Worm (Caenorhabditis elegans): ENCODE measurements around the gene M70.5.
"Not testable (repeated sequence)": the region's sequence is repeated elsewhere in the genome, so short reads cannot be mapped to it uniquely, and the experiment has no call there.

Gene M70.5

DNA sequence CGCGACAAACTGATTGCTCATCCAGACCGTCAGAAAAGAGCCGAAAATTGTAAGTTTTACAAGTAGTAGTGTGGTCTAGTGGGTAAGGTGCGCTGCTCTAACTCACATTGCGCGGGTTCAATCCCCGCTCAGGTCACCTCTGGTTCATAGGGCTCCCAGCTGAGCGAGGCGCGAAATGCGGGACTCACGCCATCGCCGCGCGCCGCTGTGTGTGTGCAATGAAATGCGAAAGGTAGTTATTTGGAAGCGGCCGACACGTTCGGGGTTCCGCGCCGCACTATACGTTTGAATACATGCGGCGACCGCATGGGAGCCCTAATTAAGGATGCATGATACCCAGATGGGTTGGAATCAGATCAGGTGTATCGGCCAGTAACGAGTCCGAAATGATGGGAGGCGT lies 29.3 kb downstream of the M70.5 start:
- TF ChIP-seq npax-4 (tag; optimal IDR thresholded peaks at IDR 0.05) = no peak
- no peak for TF ChIP-seq hlh-6 (tag; optimal IDR thresholded peaks at IDR 0.05)
- TF ChIP-seq hlh-8 (tag; optimal IDR thresholded peaks at IDR 0.05) = no peak
- no peak for TF ChIP-seq che-1 (tag; optimal IDR thresholded peaks at IDR 0.05)
- TF ChIP-seq ceh-45 (GFP tag; IDR thresholded peaks at IDR 0.05) = no peak
- TF ChIP-seq fkh-6 (tag; optimal IDR thresholded peaks at IDR 0.05) = no peak
- no peak for TF ChIP-seq ama-1 (optimal IDR thresholded peaks at IDR 0.05)
- no peak for TF ChIP-seq nhr-232 (tag; optimal IDR thresholded peaks at IDR 0.05)
- no peak for TF ChIP-seq hlh-30 (tag; optimal IDR thresholded peaks at IDR 0.05; ENCODE audit: insufficient read depth)
- TF ChIP-seq pag-3 (tag; optimal IDR thresholded peaks at IDR 0.05; ENCODE audit: borderline replicate concordance) = no peak
- no peak for TF ChIP-seq ceh-34 (tag; optimal IDR thresholded peaks at IDR 0.05)
- no peak for TF ChIP-seq ceh-6 (GFP tag; optimal IDR thresholded peaks at IDR 0.05)
- TF ChIP-seq ceh-2 (tag; optimal IDR thresholded peaks at IDR 0.05) = no peak
- no peak for TF ChIP-seq ceh-24 (tag; optimal IDR thresholded peaks at IDR 0.05)
- TF ChIP-seq ets-4 (tag; optimal IDR thresholded peaks at IDR 0.05) = no peak

DNA sequence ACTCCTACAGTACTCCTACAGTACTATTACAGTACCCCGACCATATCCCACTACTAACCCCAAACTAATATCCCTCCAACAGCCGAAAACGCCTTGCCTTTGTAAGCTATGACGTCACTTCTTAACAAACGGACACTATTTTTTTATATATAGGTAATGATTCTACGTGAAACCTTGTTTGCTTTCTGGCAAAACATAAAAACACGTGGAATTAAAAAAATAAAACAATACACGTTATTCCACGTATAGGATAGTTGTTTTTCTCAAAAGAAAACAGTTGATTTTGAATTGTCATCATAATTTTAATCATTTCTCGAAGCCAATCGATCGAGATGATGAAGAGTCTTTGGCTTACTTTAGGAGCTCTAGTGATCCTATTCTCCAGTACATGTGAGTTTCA lies 29.9 kb downstream of the M70.5 start, which contains the start of gene M70.1:
TSS of gene M70.1 (plus strand) at position 301 of the 400 bp plus-strand sequence.
- not testable (repeated sequence) for TF ChIP-seq ceh-18, hlh-15, ceh-30 (tag; optimal IDR thresholded peaks at IDR 0.05)

DNA sequence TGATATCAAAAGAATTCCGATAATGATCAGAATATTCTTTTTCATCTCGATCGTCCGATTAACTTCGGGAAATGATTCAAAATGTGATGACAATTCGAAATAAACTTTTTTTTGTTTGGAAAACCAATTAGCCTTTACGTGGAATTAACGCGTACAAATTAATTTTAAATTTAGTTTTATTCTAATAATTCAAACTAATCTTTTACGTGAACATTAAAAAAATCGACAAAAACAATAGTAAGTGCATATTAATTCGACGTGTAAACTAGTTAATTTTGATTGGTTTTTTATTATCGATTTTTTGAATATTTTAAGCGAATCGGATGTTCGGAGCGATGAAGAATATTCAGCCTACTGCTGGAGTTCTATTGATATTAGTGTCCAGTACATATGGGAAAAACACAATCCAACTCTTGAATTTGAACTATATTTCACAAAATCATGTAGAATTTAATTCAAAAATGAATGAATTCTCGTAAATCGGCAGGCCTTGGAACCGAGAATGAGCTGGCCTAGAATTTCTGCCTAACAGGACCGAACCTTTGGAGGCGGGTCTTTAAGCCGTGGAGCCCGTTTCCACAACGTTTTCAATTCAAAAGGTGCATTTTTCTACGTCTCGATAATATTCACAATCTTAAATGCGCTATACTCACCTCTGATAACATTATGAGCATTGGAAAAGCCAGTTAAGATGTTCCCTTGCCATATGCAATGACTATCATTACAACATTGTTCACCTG lies 32.9 kb downstream of the M70.5 start, which contains the start of the genes M70.3 and M70.2:
TSS of gene M70.3 (minus strand) at position 101 of the 740 bp plus-strand sequence.
TSS of gene M70.2 (plus strand) at position 690 of the 740 bp plus-strand sequence.
- TF ChIP-seq pax-1 (tag; optimal IDR thresholded peaks at IDR 0.05) = no peak
- no peak for TF ChIP-seq unc-86 (tag; optimal IDR thresholded peaks at IDR 0.05)
- no peak for TF ChIP-seq odd-2 (tag; optimal IDR thresholded peaks at IDR 0.05)
- no peak for TF ChIP-seq hlh-30 (tag; optimal IDR thresholded peaks at IDR 0.05; ENCODE audit: insufficient read depth)
- no peak for TF ChIP-seq ceh-48 (tag; optimal IDR thresholded peaks at IDR 0.05)
- no peak for TF ChIP-seq eyg-1 (tag; optimal IDR thresholded peaks at IDR 0.05)
- TF ChIP-seq ama-1 (optimal IDR thresholded peaks at IDR 0.05) = no peak
- TF ChIP-seq nfya-1 (tag; optimal IDR thresholded peaks at IDR 0.05) = no peak
- no peak for TF ChIP-seq madf-2 (tag; optimal IDR thresholded peaks at IDR 0.05)
- no peak for TF ChIP-seq C08G9.2 (tag; optimal IDR thresholded peaks at IDR 0.05)
- no peak for TF ChIP-seq gmeb-2 (tag; optimal IDR thresholded peaks at IDR 0.05)
- no peak for TF ChIP-seq ztf-16 (tag; optimal IDR thresholded peaks at IDR 0.05)
- TF ChIP-seq dve-1 (tag; optimal IDR thresholded peaks at IDR 0.05) = no peak
- TF ChIP-seq pag-3 (tag; optimal IDR thresholded peaks at IDR 0.05; ENCODE audit: borderline replicate concordance) = no peak
- no peak for TF ChIP-seq zip-5 (tag; optimal IDR thresholded peaks at IDR 0.05)
- TF ChIP-seq npax-4 (tag; optimal IDR thresholded peaks at IDR 0.05) = no peak
- TF ChIP-seq fkh-10 (GFP tag; optimal IDR thresholded peaks at IDR 0.05) = no peak
- no peak for TF ChIP-seq fkh-6 (tag; optimal IDR thresholded peaks at IDR 0.05)

DNA sequence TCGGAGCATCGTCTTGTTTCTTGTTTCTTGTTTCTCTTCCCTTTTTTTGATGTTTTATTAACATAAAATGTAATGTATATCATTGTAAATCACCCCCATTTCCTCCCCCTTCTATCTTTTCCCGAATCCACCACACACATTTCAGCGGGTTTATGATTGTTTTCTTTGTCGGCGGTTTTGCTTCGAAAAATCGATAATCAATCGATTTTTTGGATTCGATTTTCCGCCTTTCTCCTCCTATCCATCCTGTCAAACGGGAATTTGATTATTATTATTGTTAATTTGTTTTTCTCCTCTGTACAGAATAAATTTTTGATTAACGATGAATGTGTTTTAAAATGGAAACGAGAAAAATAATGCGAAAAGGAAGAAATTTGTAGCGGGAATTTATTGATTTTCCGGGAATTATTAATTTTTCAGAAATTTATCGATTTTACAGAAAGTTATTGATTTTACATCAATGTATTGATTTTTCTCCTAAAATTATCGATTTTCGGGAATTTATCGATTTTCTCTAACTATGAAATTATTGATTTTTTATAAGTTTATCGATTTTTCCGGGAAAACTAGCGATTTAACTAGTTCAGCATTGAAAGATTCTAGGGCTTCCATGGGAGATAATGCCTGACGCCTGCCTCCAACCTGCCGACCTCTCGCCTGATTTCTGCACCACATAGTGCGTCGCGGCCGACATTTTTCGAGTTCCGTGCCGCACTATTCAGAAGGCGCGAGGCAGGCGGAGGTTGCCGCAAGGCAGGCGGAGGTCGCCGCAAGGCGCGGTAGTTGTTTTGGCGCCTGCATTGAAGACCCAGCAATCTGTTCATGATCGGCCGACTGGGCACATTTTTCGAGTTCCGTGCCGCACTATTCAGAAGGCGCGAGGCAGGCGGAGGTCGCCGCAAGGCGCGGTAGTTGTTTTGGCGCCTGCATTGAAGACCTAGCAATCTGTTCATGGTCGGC lies 38.5 kb downstream of the M70.5 start:
- TF ChIP-seq ref-2 (tag; optimal IDR thresholded peaks at IDR 0.05) (no peak), ceh-48 (tag; optimal IDR thresholded peaks at IDR 0.05) (peak; percentile 50), hlh-30 (tag; optimal IDR thresholded peaks at IDR 0.05; ENCODE audit: insufficient read depth) (no peak), elt-4 (tag; optimal IDR thresholded peaks at IDR 0.05) (peak; percentile 6)
